In the genomic region with DNA sequence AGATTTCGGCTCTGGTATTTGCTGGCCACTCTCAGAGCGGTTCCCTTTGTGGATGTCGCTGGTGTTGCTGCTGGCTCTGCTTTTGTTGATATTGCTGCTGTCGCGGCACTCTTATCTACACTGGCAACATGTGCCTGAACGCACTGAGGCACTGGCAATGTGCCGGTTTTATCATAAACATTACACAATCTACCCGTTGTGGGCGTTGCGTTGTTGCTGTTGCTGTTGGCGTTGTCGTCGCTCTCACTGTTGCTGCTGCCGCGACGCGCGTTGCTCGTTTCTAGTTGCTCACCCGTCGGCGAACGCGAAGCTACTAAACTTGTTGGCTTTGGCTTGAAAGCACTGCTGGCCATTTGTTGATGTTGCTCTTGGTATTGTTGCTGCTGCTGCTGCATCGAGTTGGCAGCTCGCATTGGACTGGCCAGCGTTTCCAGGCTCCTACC, we compare ENCODE assay signal across 1 fruit fly cellular context.
TF ChIP-seq lines count a peak whose summit lies in the region.

No protein-coding gene starts in this region.

TF ChIP-seq in whole organism, embryonic, 481 proteins besides CTCF, POLR2A, EP300 and RAD21 (continued from another document):
- TF ChIP-seq CoRest (tag; optimal IDR thresholded peaks at IDR 0.05; lab: Kevin White, UChicago) (no peak), ab (GFP tag; optimal IDR thresholded peaks at IDR 0.05; lab: Kevin White, UChicago) (no peak), CG17359 (tag; optimal IDR thresholded peaks at IDR 0.05; lab: Kevin White, UChicago) (peak; percentile 8), CG10209 (GFP tag; optimal IDR thresholded peaks at IDR 0.05; lab: Kevin White, UChicago) (no peak), zfh2 (GFP tag; optimal IDR thresholded peaks at IDR 0.05; lab: Kevin White, UChicago) (no peak)
